Worm (Caenorhabditis elegans): ENCODE measurements around the gene T26E4.3.
"Not testable (repeated sequence)": the region's sequence is repeated elsewhere in the genome, so short reads cannot be mapped to it uniquely, and the experiment has no call there.

DNA sequence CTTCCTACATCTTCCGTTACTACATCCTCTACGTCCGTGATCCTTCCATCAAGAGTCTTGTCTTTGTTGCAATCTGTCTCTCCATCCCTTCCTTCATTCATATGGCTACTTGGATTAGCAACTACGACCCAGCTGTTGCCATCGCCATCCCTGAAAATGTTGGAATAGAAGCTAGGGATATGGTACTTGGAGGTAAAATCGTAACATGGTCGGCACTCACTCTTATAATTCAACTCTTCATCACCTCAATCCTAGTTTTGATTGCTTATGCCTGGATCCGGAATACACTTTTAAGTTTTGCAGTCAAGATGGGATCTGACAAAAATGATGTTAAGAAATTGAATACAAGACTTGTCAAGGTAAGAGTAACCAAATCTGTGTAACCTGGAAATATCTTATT is 21.2 kb downstream of the T26E4.3 start, which contains the start of gene T26E4.18:
- not testable (repeated sequence) for TF ChIP-seq him-1, W03F9.2 (tag; optimal IDR thresholded peaks at IDR 0.05)

Measured in whole organism, L4/young adult.